Fruit fly (Drosophila melanogaster): Measurements from ENCODE around the gene CG42788.

DNA sequence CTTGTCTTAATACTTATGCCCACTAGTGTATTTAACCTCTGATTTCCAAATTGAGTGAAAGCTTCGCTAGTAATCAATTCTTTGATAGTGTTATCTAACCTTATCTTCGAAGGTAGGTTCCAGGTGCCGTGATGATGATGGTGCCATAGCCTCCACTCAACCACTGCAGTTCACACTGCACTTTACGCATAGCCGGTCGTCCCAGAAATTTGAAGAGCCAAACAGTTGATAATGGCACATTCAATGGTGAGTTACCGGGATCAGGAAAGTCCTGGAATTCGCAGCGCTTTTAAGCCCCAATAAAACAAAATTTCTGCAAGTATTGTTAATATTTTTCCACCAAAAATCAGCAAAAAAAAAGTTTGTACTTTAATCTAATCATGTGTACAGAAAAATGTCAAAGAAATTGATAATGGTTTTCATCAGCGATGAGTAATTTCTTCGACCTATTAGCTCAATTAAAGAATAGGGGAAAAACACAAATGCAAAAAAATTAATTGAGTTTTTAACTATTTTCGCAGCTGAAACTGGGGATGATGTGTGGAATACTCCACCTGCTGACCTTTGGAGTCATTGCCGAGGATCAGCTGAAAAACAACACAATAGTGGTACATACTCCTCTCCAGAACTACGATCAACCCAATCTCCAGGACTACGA is 8.2 kb upstream of the CG42788 start, which contains the start of gene CG3987:
- TF ChIP-seq stwl (tag; optimal IDR thresholded peaks at IDR 0.05) (no peak), Dad (GFP tag; optimal IDR thresholded peaks at IDR 0.05) (no peak), NfI (GFP tag; optimal IDR thresholded peaks at IDR 0.05) (no peak), CG11696 (GFP tag; IDR thresholded peaks at IDR 0.05) (no peak), slou (GFP tag; optimal IDR thresholded peaks at IDR 0.05) (no peak), jing (GFP tag; optimal IDR thresholded peaks at IDR 0.05) (no peak), pros (GFP tag; optimal IDR thresholded peaks at IDR 0.05) (no peak), gem (tag; optimal IDR thresholded peaks at IDR 0.05) (no peak), MBD-R2 (GFP tag; IDR thresholded peaks at IDR 0.05) (no peak), sc (optimal IDR thresholded peaks at IDR 0.05) (no peak), sc (GFP tag; optimal IDR thresholded peaks at IDR 0.05) (no peak), caup (GFP tag; optimal IDR thresholded peaks at IDR 0.05; ENCODE audit: severe bottlenecking) (no peak), pho (GFP tag; optimal IDR thresholded peaks at IDR 0.05) (no peak)
